Fruit fly (Drosophila melanogaster): ENCODE data around the gene AnxB11.

AnxB11 gene

DNA sequence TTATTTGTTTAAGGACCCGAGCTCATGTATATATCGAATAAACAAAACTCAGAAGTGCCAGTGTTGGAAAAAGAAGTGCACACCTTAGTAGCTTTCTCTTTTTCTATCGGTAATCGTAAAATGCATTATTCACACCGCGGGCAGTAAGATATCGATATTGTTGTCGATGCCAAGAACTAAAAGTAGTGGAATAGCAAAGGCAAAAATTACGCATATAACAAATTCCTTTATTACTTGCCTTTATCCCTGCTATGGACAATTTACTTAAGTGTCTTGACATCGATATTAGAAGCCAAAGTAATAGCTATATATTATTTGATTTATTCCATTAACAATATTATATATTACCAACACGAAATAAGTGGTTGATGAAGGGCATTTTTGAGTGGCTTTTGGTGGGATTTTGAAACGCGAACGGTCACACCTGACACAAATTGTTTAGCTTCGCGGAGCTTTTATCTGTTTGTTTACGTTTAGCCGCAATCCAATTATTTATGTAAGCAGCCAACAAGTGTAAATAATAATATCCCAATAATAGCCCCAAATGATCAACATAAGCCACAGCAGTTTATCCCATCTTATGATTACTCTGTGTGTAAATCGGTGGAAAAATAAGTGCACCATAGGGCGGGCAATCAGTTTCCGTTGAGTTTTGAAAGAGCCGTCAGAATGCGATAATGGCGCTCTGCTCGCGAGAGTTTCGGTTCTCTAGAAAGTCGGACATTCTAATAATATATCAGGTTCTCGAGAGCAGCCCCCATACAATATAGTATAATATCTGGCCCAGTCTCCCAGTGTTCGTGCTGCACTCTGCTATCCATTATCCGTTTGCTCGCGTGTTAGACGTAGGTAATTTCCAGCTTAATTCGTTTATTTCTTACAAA, 37.0 kb downstream of the AnxB11 start, which contains the start of the genes CG9992 and CG4239:
CG9992 (minus strand) TSS at position 66 of the 884 bp plus-strand sequence.
CG4239 (plus strand) TSS at position 436 of the 884 bp plus-strand sequence.
- TF ChIP-seq CG1647 (GFP tag; optimal IDR thresholded peaks at IDR 0.05) (no peak), CG10462 (GFP tag; optimal IDR thresholded peaks at IDR 0.05) (peak; percentile 26), p53 (GFP tag; optimal IDR thresholded peaks at IDR 0.05) (no peak), chn (GFP tag; optimal IDR thresholded peaks at IDR 0.05) (peak; percentile 39), tna (GFP tag; IDR thresholded peaks at IDR 0.05; ENCODE audit: partially characterized antibody) (no peak), GATAe (GFP tag; conservative IDR thresholded peaks at IDR 0.05) (no peak), gem (tag; optimal IDR thresholded peaks at IDR 0.05) (peak; percentile 79), BEAF-32 (GFP tag; optimal IDR thresholded peaks at IDR 0.05) (peak; percentile 87), tap (tag; optimal IDR thresholded peaks at IDR 0.05) (no peak), lov (optimal IDR thresholded peaks at IDR 0.05) (no peak), lov (GFP tag; IDR thresholded peaks at IDR 0.05) (no peak), CG9817 (tag; optimal IDR thresholded peaks at IDR 0.05) (peak; percentile 79), esg (GFP tag; conservative IDR thresholded peaks at IDR 0.05) (peak; percentile 28; the same call in 1 of the 2 replicates), Ada2b (GFP tag; IDR thresholded peaks at IDR 0.05) (0 out of 2 replicates have a peak, but pooled peaks have one; percentile 29), CG10209 (GFP tag; optimal IDR thresholded peaks at IDR 0.05) (peak; percentile 32), Oaz (GFP tag; IDR thresholded peaks at IDR 0.05) (no peak), ewg (GFP tag; optimal IDR thresholded peaks at IDR 0.05) (peak; percentile 31), wek (GFP tag; optimal IDR thresholded peaks at IDR 0.05) (peak; percentile 61), MBD-R2 (GFP tag; IDR thresholded peaks at IDR 0.05) (no peak; the same call in 1 of the 2 replicates), wdn (GFP tag; IDR thresholded peaks at IDR 0.05) (no peak; the same call in 1 of the 2 replicates), CG17359 (tag; optimal IDR thresholded peaks at IDR 0.05) (peak; percentile 23), ara (GFP tag; IDR thresholded peaks at IDR 0.05) (no peak), pnt (GFP tag; optimal IDR thresholded peaks at IDR 0.05) (peak; percentile 51), CG43689 (GFP tag; IDR thresholded peaks at IDR 0.05) (no peak), CG31388 (GFP tag; optimal IDR thresholded peaks at IDR 0.05) (no peak), CG34422 (GFP tag; IDR thresholded peaks at IDR 0.05) (peak; percentile 50; the same call in 1 of the 3 replicates), az2 (GFP tag; optimal IDR thresholded peaks at IDR 0.05) (peak; percentile 63), Dp (GFP tag; optimal IDR thresholded peaks at IDR 0.05) (peak; percentile 29), CG2116 (GFP tag; optimal IDR thresholded peaks at IDR 0.05) (peak; percentile 51), grn (GFP tag; optimal IDR thresholded peaks at IDR 0.05) (no peak), CG11504 (tag; optimal IDR thresholded peaks at IDR 0.05) (peak; percentile 75), vvl (GFP tag; IDR thresholded peaks at IDR 0.05) (peak; percentile 39; the same call in 1 of the 2 replicates), nmo (GFP tag; optimal IDR thresholded peaks at IDR 0.05) (peak; percentile 87), CG1792 (GFP tag; optimal IDR thresholded peaks at IDR 0.05) (no peak), CG10543 (GFP tag; optimal IDR thresholded peaks at IDR 0.05) (peak; percentile 36), Nf-YA (GFP tag; IDR thresholded peaks at IDR 0.05) (no peak), fd96Cb (tag; optimal IDR thresholded peaks at IDR 0.05) (peak; percentile 61), dan (GFP tag; IDR thresholded peaks at IDR 0.05) (no peak), CG14667 (GFP tag; IDR thresholded peaks at IDR 0.05) (0 out of 2 replicates have a peak, but pooled peaks have one; percentile 7), H2.0 (GFP tag; IDR thresholded peaks at IDR 0.05) (no peak), ttk (GFP tag; IDR thresholded peaks at IDR 0.05) (no peak), nerfin-1 (tag; optimal IDR thresholded peaks at IDR 0.05) (peak; percentile 29), CG10431 (GFP tag; optimal IDR thresholded peaks at IDR 0.05) (peak; percentile 93), pita (GFP tag; optimal IDR thresholded peaks at IDR 0.05) (no peak), Myb (GFP tag; optimal IDR thresholded peaks at IDR 0.05) (peak; percentile 24), Rx (GFP tag; IDR thresholded peaks at IDR 0.05) (no peak), CG18262 (tag; optimal IDR thresholded peaks at IDR 0.05) (peak; percentile 36), nom (GFP tag; optimal IDR thresholded peaks at IDR 0.05) (no peak)

Measured in whole organism, embryonic.